Fruit fly (Drosophila melanogaster) whole organism, embryonic: ENCODE data around the gene smg.

Experiments
- Aef1 ChIP-seq: fragments of 200-800 bp; sonication (Bioruptor generic); IDR thresholded peaks from 3 replicates; pipeline ENCODE4 v1.3.6; 2022; ENCODE audit warnings: missing biosample characterization, missing genetic modification characterization
- Atf6 ChIP-seq: fragments of 200-800 bp; sonication (Bioruptor generic); IDR thresholded peaks from 2 replicates; pipeline ENCODE4 v1.3.6; 2022; ENCODE audit warnings: missing biosample characterization, missing genetic modification characterization
- Bgb ChIP-seq: fragments of 200-800 bp; sonication (Bioruptor generic); IDR thresholded peaks from 2 replicates; pipeline ENCODE4 v1.3.6; 2022; ENCODE audit warnings: missing biosample characterization, missing genetic modification characterization; ENCODE audit not compliant: partially characterized antibody
- BtbVII ChIP-seq: fragments of 200-800 bp; sonication (Bioruptor generic); optimal IDR thresholded peaks from 3 replicates; lab custom pipeline; 2017; ENCODE audit warnings: missing biosample characterization, mild to moderate bottlenecking, missing genetic modification characterization
- CG10431 ChIP-seq: fragments of 200-800 bp; sonication (Bioruptor generic); optimal IDR thresholded peaks from 3 replicates; lab custom pipeline; 2018; ENCODE audit warnings: missing biosample characterization, mild to moderate bottlenecking, missing genetic modification characterization
- CG10543 ChIP-seq: fragments of 200-800 bp; sonication (Bioruptor generic); optimal IDR thresholded peaks from 3 replicates; lab custom pipeline; 2017; ENCODE audit warnings: missing biosample characterization, mild to moderate bottlenecking, missing genetic modification characterization, moderate library complexity
- CG12769 ChIP-seq: fragments of 200-800 bp; sonication (Bioruptor generic); optimal IDR thresholded peaks from 2 replicates; lab custom pipeline; 2019; ENCODE audit warnings: missing biosample characterization, mild to moderate bottlenecking, missing genetic modification characterization, moderate library complexity
- CG14014 ChIP-seq: fragments of 200-800 bp; sonication (Bioruptor generic); IDR thresholded peaks from 2 replicates; pipeline ENCODE4 v1.3.6; 2022; ENCODE audit warnings: missing biosample characterization, missing genetic modification characterization
- CG14965 ChIP-seq: fragments of 200-800 bp; sonication (Bioruptor generic); optimal IDR thresholded peaks from 2 replicates; lab custom pipeline; 2016; ENCODE audit warnings: missing biosample characterization, missing genetic modification characterization, borderline replicate concordance
- CG15601 ChIP-seq: fragments of 200-800 bp; sonication (Bioruptor generic); optimal IDR thresholded peaks from 3 replicates; lab custom pipeline; 2019; ENCODE audit warnings: missing biosample characterization, mild to moderate bottlenecking, missing genetic modification characterization, moderate library complexity
- CG17361 ChIP-seq: fragments of 200-800 bp; sonication (Bioruptor generic); IDR thresholded peaks from 3 replicates; pipeline ENCODE4 v1.3.6; 2022; ENCODE audit warnings: missing biosample characterization, missing genetic modification characterization
- CG2199 ChIP-seq: fragments of 200-800 bp; sonication (Bioruptor generic); IDR thresholded peaks from 3 replicates; pipeline ENCODE4 v1.3.6; 2022; ENCODE audit warnings: missing biosample characterization, missing genetic modification characterization
- CG2202 ChIP-seq: fragments of 200-800 bp; sonication (Bioruptor generic); optimal IDR thresholded peaks from 2 replicates; lab custom pipeline; 2018; ENCODE audit warnings: missing biosample characterization, mild to moderate bottlenecking, missing genetic modification characterization
- CG30403 ChIP-seq: fragments of 200-800 bp; sonication (Bioruptor generic); optimal IDR thresholded peaks from 3 replicates; lab custom pipeline; 2016; ENCODE audit warnings: missing biosample characterization, missing genetic modification characterization
- CG3407 ChIP-seq: fragments of 200-800 bp; sonication (Bioruptor generic); optimal IDR thresholded peaks from 2 replicates; lab custom pipeline; 2018; ENCODE audit warnings: missing biosample characterization, mild to moderate bottlenecking, missing genetic modification characterization
- CG6765 ChIP-seq: fragments of 200-800 bp; sonication (Bioruptor generic); optimal IDR thresholded peaks from 3 replicates; lab custom pipeline; 2017; ENCODE audit warnings: missing biosample characterization, mild to moderate bottlenecking, missing genetic modification characterization
- CG9727 ChIP-seq: fragments of 200-800 bp; sonication (Bioruptor generic); optimal IDR thresholded peaks from 3 replicates; lab custom pipeline; 2017; ENCODE audit warnings: missing biosample characterization, mild to moderate bottlenecking, missing genetic modification characterization
- Dref ChIP-seq: fragments of 200-800 bp; sonication (Bioruptor generic); IDR thresholded peaks from 2 replicates; pipeline ENCODE4 v1.3.6; 2022; ENCODE audit warnings: missing biosample characterization, missing genetic modification characterization
- Drgx ChIP-seq: fragments of 200-800 bp; sonication (Bioruptor generic); IDR thresholded peaks from 2 replicates; pipeline ENCODE4 v1.3.6; 2022; ENCODE audit warnings: missing biosample characterization, missing genetic modification characterization
- E2f2 ChIP-seq: fragments of 200-800 bp; sonication (Bioruptor generic); IDR thresholded peaks from 2 replicates; pipeline ENCODE4 v1.3.6; 2022; ENCODE audit warnings: missing biosample characterization, missing genetic modification characterization
- Elba2 ChIP-seq: fragments of 200-800 bp; sonication (Bioruptor generic); optimal IDR thresholded peaks from 3 replicates; lab custom pipeline; 2016; ENCODE audit warnings: missing biosample characterization, missing genetic modification characterization
- HLH3B ChIP-seq: fragments of 200-800 bp; sonication (Bioruptor generic); IDR thresholded peaks from 2 replicates; pipeline ENCODE4 v1.3.6; 2022; ENCODE audit warnings: missing biosample characterization, missing genetic modification characterization
- Hr3 ChIP-seq: fragments of 200-800 bp; sonication (Bioruptor generic); optimal IDR thresholded peaks from 3 replicates; lab custom pipeline; 2016; ENCODE audit warnings: missing biosample characterization, missing genetic modification characterization
- Mad ChIP-seq: fragments of 200-800 bp; sonication (Bioruptor generic); optimal IDR thresholded peaks from 2 replicates; lab custom pipeline; 2016; ENCODE audit warnings: missing biosample characterization, missing genetic modification characterization
- Neu2 ChIP-seq: fragments of 200-800 bp; sonication (Bioruptor generic); optimal IDR thresholded peaks from 3 replicates; lab custom pipeline; 2016; ENCODE audit warnings: missing biosample characterization, missing genetic modification characterization, borderline replicate concordance
- Sry-β ChIP-seq: fragments of 200-800 bp; sonication (Bioruptor generic); optimal IDR thresholded peaks from 2 replicates; lab custom pipeline; 2018; ENCODE audit warnings: missing biosample characterization, mild to moderate bottlenecking, missing genetic modification characterization, moderate library complexity
- Stat92E ChIP-seq, 3 experiments: fragments of >200 bp in 2 of 3; fragments of 200-800 bp in 1 of 3; sonication (Bioruptor generic) in 1 of 3; optimal IDR thresholded peaks; 2 replicates each; lab custom pipeline; 2017 to 2019; ENCODE audit warnings: missing biosample characterization in 3 of 3, missing genetic modification characterization in 3 of 3, mild to moderate bottlenecking in 1 of 3, moderate library complexity in 1 of 3
- ab ChIP-seq: fragments of 200-800 bp; sonication (Bioruptor generic); optimal IDR thresholded peaks from 2 replicates; lab custom pipeline; 2016; ENCODE audit warnings: missing biosample characterization, missing genetic modification characterization
- ato ChIP-seq: fragments of 200-800 bp; sonication (Bioruptor generic); IDR thresholded peaks from 2 replicates; pipeline ENCODE4 v1.3.6; 2022; ENCODE audit warnings: missing biosample characterization, missing genetic modification characterization; ENCODE audit not compliant: partially characterized antibody
- bcd ChIP-seq: fragments of 200-800 bp; sonication (Bioruptor generic); optimal IDR thresholded peaks from 2 replicates; lab custom pipeline; 2017; ENCODE audit warnings: missing biosample characterization, mild to moderate bottlenecking, missing genetic modification characterization
- cato ChIP-seq: fragments of 200-800 bp; sonication (Bioruptor generic); optimal IDR thresholded peaks from 2 replicates; lab custom pipeline; 2016; ENCODE audit warnings: missing biosample characterization, missing genetic modification characterization, borderline replicate concordance
- disco-r ChIP-seq: fragments of 200-800 bp; sonication (Bioruptor generic); optimal IDR thresholded peaks from 2 replicates; lab custom pipeline; 2016; ENCODE audit warnings: missing biosample characterization, missing genetic modification characterization
- fru ChIP-seq: fragments of >200 bp; optimal IDR thresholded peaks from 2 replicates; lab custom pipeline; 2017
- kah ChIP-seq: fragments of 200-800 bp; sonication (Bioruptor generic); optimal IDR thresholded peaks from 2 replicates; lab custom pipeline; 2018; ENCODE audit warnings: missing biosample characterization, mild to moderate bottlenecking, missing genetic modification characterization
- kni ChIP-seq: fragments of 200-800 bp; sonication (Bioruptor generic); optimal IDR thresholded peaks from 3 replicates; lab custom pipeline; 2017; ENCODE audit warnings: mild to moderate bottlenecking, missing biosample characterization, missing genetic modification reagents, missing genetic modification characterization
- otp ChIP-seq: fragments of 200-800 bp; sonication (Bioruptor generic); IDR thresholded peaks from 3 replicates; pipeline ENCODE4, ENCODE4 v1.3.6; 2022; ENCODE audit warnings: missing biosample characterization, missing genetic modification characterization
- pan ChIP-seq, 4 experiments: fragments of >200 bp in 3 of 4; fragments of 200-800 bp in 1 of 4; sonication (Bioruptor generic) in 1 of 4; optimal IDR thresholded peaks in 3 of 4; IDR thresholded peaks in 1 of 4; 2 replicates each; pipeline versions ENCODE4 v1.3.6 to Lab custom; 2017 to 2022; ENCODE audit warnings: missing biosample characterization in 2 of 4, missing genetic modification characterization in 2 of 4, mixed read lengths in 1 of 4
- peb ChIP-seq: fragments of 200-800 bp; sonication (Bioruptor generic); IDR thresholded peaks from 2 replicates; pipeline ENCODE4 v1.3.6; 2022; ENCODE audit warnings: missing biosample characterization, missing genetic modification characterization
- prd ChIP-seq, 3 experiments: fragments of >200 bp in 2 of 3; fragments of 200-800 bp in 1 of 3; sonication (Bioruptor generic) in 1 of 3; optimal IDR thresholded peaks in 2 of 3; IDR thresholded peaks in 1 of 3; 2 replicates in 2 of 3; 3 replicates in 1 of 3; pipeline versions ENCODE4 v1.3.6 to Lab custom; 2017 to 2022; ENCODE audit warnings: missing biosample characterization in 1 of 3, missing genetic modification characterization in 1 of 3
- pros ChIP-seq: fragments of 200-800 bp; sonication (Bioruptor generic); optimal IDR thresholded peaks from 3 replicates; lab custom pipeline; 2019; ENCODE audit warnings: missing biosample characterization, mild to moderate bottlenecking, missing genetic modification characterization, moderate library complexity
- ro ChIP-seq: fragments of 200-800 bp; sonication (Bioruptor generic); IDR thresholded peaks from 2 replicates; pipeline ENCODE4 v1.3.6; 2022; ENCODE audit warnings: missing biosample characterization, missing genetic modification characterization
- row ChIP-seq: fragments of 200-800 bp; sonication (Bioruptor generic); IDR thresholded peaks from 3 replicates; pipeline ENCODE4 v1.3.6; 2022; ENCODE audit warnings: missing biosample characterization, missing genetic modification characterization
- shn ChIP-seq: fragments of 200-800 bp; sonication (Bioruptor generic); optimal IDR thresholded peaks from 3 replicates; lab custom pipeline; 2016; ENCODE audit warnings: missing biosample characterization, missing genetic modification characterization
- sna ChIP-seq: fragments of 200-800 bp; sonication (Bioruptor generic); IDR thresholded peaks from 2 replicates; pipeline ENCODE4 v1.3.6; 2022; ENCODE audit warnings: missing biosample characterization, missing genetic modification characterization; ENCODE audit not compliant: partially characterized antibody
- toy ChIP-seq: fragments of 200-800 bp; sonication (Bioruptor generic); IDR thresholded peaks from 2 replicates; pipeline ENCODE4 v1.3.6; 2022; ENCODE audit warnings: missing biosample characterization, missing genetic modification characterization
- trem ChIP-seq: fragments of 200-800 bp; optimal IDR thresholded peaks from 3 replicates; lab custom pipeline; 2019; ENCODE audit warnings: missing biosample characterization, mild to moderate bottlenecking, missing genetic modification characterization, moderate library complexity
- vvl ChIP-seq: fragments of 200-800 bp; sonication (Bioruptor generic); IDR thresholded peaks from 2 replicates; pipeline ENCODE4 v1.3.6; 2022; ENCODE audit warnings: missing biosample characterization, missing genetic modification characterization

Gene smg

DNA sequence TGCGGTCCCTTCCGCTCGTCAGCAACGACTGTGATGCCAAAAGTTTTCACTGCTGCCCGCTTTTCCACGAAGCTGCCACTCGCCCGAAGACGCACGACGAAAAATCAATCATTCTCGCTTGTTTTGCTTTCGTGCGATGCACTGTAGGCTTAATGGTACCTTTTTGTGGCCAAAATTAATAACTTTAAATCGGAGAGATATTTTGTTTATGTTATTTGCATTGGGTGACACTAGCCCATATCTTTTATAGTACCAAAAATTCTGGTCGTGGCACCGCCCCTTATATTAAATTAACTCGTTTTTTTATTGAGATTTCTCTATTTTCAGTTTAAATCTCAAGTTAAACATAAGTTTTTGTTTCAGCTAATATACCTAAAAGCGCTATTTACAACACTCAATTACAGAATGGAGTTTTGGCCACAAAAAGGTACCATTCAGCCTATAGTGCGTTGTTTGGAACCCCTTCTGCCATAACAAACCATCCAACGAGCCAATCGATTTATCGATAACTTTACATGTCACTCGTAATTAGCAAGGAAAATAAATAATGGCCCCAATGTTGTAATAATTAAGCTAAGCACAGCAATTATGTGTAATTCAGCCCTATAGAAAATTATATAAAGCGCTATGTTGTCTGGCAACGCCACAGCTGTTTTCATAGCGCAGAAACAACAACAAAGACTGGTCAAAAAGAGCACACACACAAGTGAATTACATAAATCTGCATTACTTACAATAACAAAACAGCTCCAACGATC lies 44.4 kb downstream of the smg start (continued):
- TF ChIP-seq Mad (GFP tag; lab: Kevin White, UChicago) (peak; percentile 48), Hr3 (GFP tag; lab: Kevin White, UChicago) (peak; percentile 36), CG12769 (tag; lab: Kevin White, UChicago) (peak; percentile 5), Sry-β (GFP tag; lab: Kevin White, UChicago) (peak; percentile 4), Stat92E (GFP tag; optimal IDR thresholded peaks at IDR 0.05; lab: Kevin White, UChicago) (peak in 1 of 3 experiments; percentile 36), CG6765 (GFP tag; lab: Kevin White, UChicago) (peak; percentile 71), kah (GFP tag; lab: Kevin White, UChicago) (peak; percentile 4), BtbVII (GFP tag; lab: Kevin White, UChicago) (peak; percentile 68), CG14014 (peak; percentile 30; the same call in 1 of the 2 replicates), HLH3B (GFP tag; lab: Robert Waterston, UW) (no peak), CG3407 (GFP tag; lab: Kevin White, UChicago) (peak; percentile 65), bcd (GFP tag; lab: Kevin White, UChicago) (peak; percentile 82), sna (no peak), CG17361 (GFP tag; lab: Robert Waterston, UW) (peak; percentile 83), toy (GFP tag; lab: Robert Waterston, UW) (no peak), CG10431 (GFP tag; lab: Kevin White, UChicago) (peak; percentile 24), CG30403 (GFP tag; lab: Kevin White, UChicago) (peak; percentile 73), cato (GFP tag; lab: Kevin White, UChicago) (peak; percentile 22), Drgx (peak; percentile 67; the same call in 1 of the 2 replicates), Atf6 (GFP tag; lab: Robert Waterston, UW) (0 out of 2 replicates have a peak, but pooled peaks have one; percentile 17), E2f2 (GFP tag; lab: Robert Waterston, UW) (peak; percentile 32; the same call in 1 of the 2 replicates), row (GFP tag; lab: Robert Waterston, UW) (peak; percentile 93), Bgb (GFP tag; lab: Robert Waterston, UW) (peak; percentile 53), CG15601 (peak; percentile 40), peb (GFP tag; lab: Robert Waterston, UW) (0 out of 2 replicates have a peak, but pooled peaks have one; percentile 6), Aef1 (GFP tag; lab: Robert Waterston, UW) (no peak), trem (tag; lab: Kevin White, UChicago) (peak; percentile 9), Neu2 (GFP tag; lab: Kevin White, UChicago) (no peak), ab (GFP tag; lab: Kevin White, UChicago) (no peak), otp (GFP tag; lab: Robert Waterston, UW) (0 out of 3 replicates have a peak, but pooled peaks have one; percentile 45), pan (optimal IDR thresholded peaks at IDR 0.05; lab: Kevin White, UChicago) (no peak), pan (GFP tag; optimal IDR thresholded peaks at IDR 0.05 in 1 of 2, IDR thresholded peaks at IDR 0.05 in 1 of 2) (peak in 1 of 2 experiments; percentile 16), CG2199 (GFP tag; lab: Robert Waterston, UW) (no peak), Elba2 (no peak), CG9727 (GFP tag; lab: Kevin White, UChicago) (peak; percentile 63), CG14965 (GFP tag; lab: Kevin White, UChicago) (no peak), CG10543 (peak; percentile 58), Dref (GFP tag; lab: Robert Waterston, UW) (peak; percentile 61), prd (optimal IDR thresholded peaks at IDR 0.05; lab: Kevin White, UChicago) (no peak), prd (GFP tag; IDR thresholded peaks at IDR 0.05; lab: Robert Waterston, UW) (peak; percentile 40; the same call in 1 of the 3 replicates), vvl (peak; percentile 14; the same call in 1 of the 2 replicates), fru (lab: Kevin White, UChicago) (no peak), shn (GFP tag; lab: Kevin White, UChicago) (peak; percentile 30), kni (GFP tag; lab: Kevin White, UChicago) (no peak), pros (peak; percentile 77), CG2202 (tag; lab: Kevin White, UChicago) (peak; percentile 9), disco-r (GFP tag; lab: Kevin White, UChicago) (peak; percentile 57), ato (peak; percentile 27; the same call in 1 of the 2 replicates), ro (GFP tag; lab: Robert Waterston, UW) (no peak)
